Fruit fly (Drosophila melanogaster): ENCODE measurements around the gene Cpr66D.

dm6 chr3L:8672199-8673059, 32.2 kb downstream of the Cpr66D start:
- TF ChIP-seq Mrtf (GFP tag; IDR thresholded peaks at IDR 0.05) (no peak), vfl (GFP tag; optimal IDR thresholded peaks at IDR 0.05) (peak; percentile 20)
